Fruit fly (Drosophila melanogaster) whole organism, embryonic: ENCODE measurements around the gene Mms19.

Experiments
- Adf1 ChIP-seq: fragments of 200-800 bp; sonication (Bioruptor generic); IDR thresholded peaks from 2 replicates; pipeline ENCODE4 v1.3.6; 2022; ENCODE audit warnings: missing biosample characterization, missing genetic modification characterization
- Bteb2 ChIP-seq: fragments of 200-800 bp; sonication (Bioruptor generic); optimal IDR thresholded peaks from 2 replicates; lab custom pipeline; 2016; ENCODE audit warnings: missing biosample characterization, missing genetic modification characterization
- CG10147 ChIP-seq: fragments of 200-800 bp; sonication (Bioruptor generic); optimal IDR thresholded peaks from 2 replicates; lab custom pipeline; 2019; ENCODE audit warnings: missing biosample characterization, mild to moderate bottlenecking, missing genetic modification characterization, moderate library complexity
- CG10209 ChIP-seq: fragments of 200-800 bp; sonication (Bioruptor generic); optimal IDR thresholded peaks from 3 replicates; lab custom pipeline; 2017; ENCODE audit warnings: missing biosample characterization, mild to moderate bottlenecking, missing genetic modification characterization, missing genetic modification reagents
- CG1024 ChIP-seq: fragments of 200-800 bp; sonication (Bioruptor generic); IDR thresholded peaks from 2 replicates; pipeline ENCODE4 v1.3.6; 2022; ENCODE audit warnings: missing biosample characterization, missing genetic modification characterization
- CG10979 ChIP-seq: fragments of 200-800 bp; sonication (Bioruptor generic); optimal IDR thresholded peaks from 2 replicates; lab custom pipeline; 2018; ENCODE audit warnings: missing biosample characterization, mild to moderate bottlenecking, missing genetic modification characterization, moderate library complexity
- CG11247 ChIP-seq: fragments of 200-800 bp; sonication (Bioruptor generic); IDR thresholded peaks from 2 replicates; pipeline ENCODE4 v1.3.6; 2022; ENCODE audit warnings: missing biosample characterization, missing genetic modification characterization
- CG12155 ChIP-seq: fragments of 200-800 bp; sonication (Bioruptor generic); optimal IDR thresholded peaks from 3 replicates; lab custom pipeline; 2016; ENCODE audit warnings: missing biosample characterization, missing genetic modification characterization
- CG14667 ChIP-seq: fragments of 200-800 bp; sonication (Bioruptor generic); IDR thresholded peaks from 2 replicates; pipeline ENCODE4 v1.3.6; 2022; ENCODE audit warnings: missing biosample characterization, missing genetic modification characterization
- CG17385 ChIP-seq: fragments of 200-800 bp; sonication (Bioruptor generic); optimal IDR thresholded peaks from 3 replicates; lab custom pipeline; 2018; ENCODE audit warnings: missing biosample characterization, mild to moderate bottlenecking, missing genetic modification characterization
- CG2116 ChIP-seq: fragments of 200-800 bp; sonication (Bioruptor generic); optimal IDR thresholded peaks from 3 replicates; lab custom pipeline; 2018; ENCODE audit warnings: missing biosample characterization, mild to moderate bottlenecking, missing genetic modification characterization
- CG2199 ChIP-seq: fragments of 200-800 bp; sonication (Bioruptor generic); IDR thresholded peaks from 3 replicates; pipeline ENCODE4 v1.3.6; 2022; ENCODE audit warnings: missing biosample characterization, missing genetic modification characterization
- CG2678 ChIP-seq: fragments of 200-800 bp; sonication (Bioruptor generic); optimal IDR thresholded peaks from 3 replicates; lab custom pipeline; 2019; ENCODE audit warnings: missing biosample characterization, mild to moderate bottlenecking, missing genetic modification characterization, moderate library complexity
- CG2712 ChIP-seq: fragments of 200-800 bp; optimal IDR thresholded peaks from 3 replicates; lab custom pipeline; 2019; ENCODE audit warnings: missing biosample characterization, mild to moderate bottlenecking, missing genetic modification characterization, moderate library complexity
- CG3281 ChIP-seq: fragments of 200-800 bp; sonication (Bioruptor generic); optimal IDR thresholded peaks from 3 replicates; lab custom pipeline; 2017; ENCODE audit warnings: missing biosample characterization, mild to moderate bottlenecking, missing genetic modification characterization
- CG34224 ChIP-seq: fragments of 200-800 bp; sonication (Bioruptor generic); IDR thresholded peaks from 3 replicates; pipeline ENCODE4 v1.3.6; 2022; ENCODE audit warnings: missing biosample characterization, missing genetic modification characterization; ENCODE audit not compliant: partially characterized antibody
- CG3726 ChIP-seq: fragments of 200-800 bp; sonication (Bioruptor generic); IDR thresholded peaks from 3 replicates; pipeline ENCODE4, ENCODE4 v1.3.6; 2022; ENCODE audit warnings: missing biosample characterization, missing genetic modification characterization
- CG3838 ChIP-seq: fragments of 200-800 bp; sonication (Bioruptor generic); optimal IDR thresholded peaks from 3 replicates; lab custom pipeline; 2016; ENCODE audit warnings: missing biosample characterization, missing genetic modification characterization
- CG3995 ChIP-seq: fragments of 200-800 bp; sonication (Bioruptor generic); optimal IDR thresholded peaks from 3 replicates; lab custom pipeline; 2016; ENCODE audit warnings: missing biosample characterization, missing genetic modification characterization
- CG4854 ChIP-seq: fragments of 200-800 bp; sonication (Bioruptor generic); optimal IDR thresholded peaks from 2 replicates; lab custom pipeline; 2016; ENCODE audit warnings: missing biosample characterization, missing genetic modification characterization, inconsistent platforms
- CG5180 ChIP-seq: fragments of 200-800 bp; sonication (Bioruptor generic); optimal IDR thresholded peaks from 3 replicates; lab custom pipeline; 2017; ENCODE audit warnings: missing biosample characterization, missing genetic modification characterization, mild to moderate bottlenecking, moderate library complexity, missing genetic modification reagents
- CG6272 ChIP-seq: fragments of 200-800 bp; sonication (Bioruptor generic); IDR thresholded peaks from 2 replicates; pipeline ENCODE4 v1.3.6; 2022; ENCODE audit warnings: missing biosample characterization, missing genetic modification characterization
- CG6683 ChIP-seq: fragments of 200-800 bp; sonication (Bioruptor generic); optimal IDR thresholded peaks from 2 replicates; lab custom pipeline; 2017; ENCODE audit warnings: missing biosample characterization, mild to moderate bottlenecking, missing genetic modification characterization, missing genetic modification reagents
- CkIIα-i1 ChIP-seq: fragments of 200-800 bp; sonication (Bioruptor generic); IDR thresholded peaks from 2 replicates; pipeline ENCODE4 v1.3.6; 2022; ENCODE audit warnings: missing biosample characterization, missing genetic modification characterization
- CoRest ChIP-seq: fragments of 200-800 bp; sonication (Bioruptor generic); optimal IDR thresholded peaks from 3 replicates; lab custom pipeline; 2018; ENCODE audit warnings: missing biosample characterization, mild to moderate bottlenecking, missing genetic modification characterization, moderate library complexity
- Dek ChIP-seq: fragments of 200-800 bp; sonication (Bioruptor generic); optimal IDR thresholded peaks from 3 replicates; lab custom pipeline; 2019; ENCODE audit warnings: missing biosample characterization, mild to moderate bottlenecking, missing genetic modification characterization, moderate library complexity
- Med ChIP-seq: fragments of 200-800 bp; sonication (Bioruptor generic); peaks from one replicate; lab custom pipeline; 2016; ENCODE audit warnings: missing biosample characterization, missing genetic modification characterization, mild to moderate bottlenecking, inconsistent platforms, moderate library complexity
- Mes4 ChIP-seq: fragments of 200-800 bp; sonication (Bioruptor generic); optimal IDR thresholded peaks from 2 replicates; lab custom pipeline; 2016; ENCODE audit warnings: missing biosample characterization, missing genetic modification characterization
- ara ChIP-seq: fragments of 200-800 bp; sonication (Bioruptor generic); IDR thresholded peaks from 2 replicates; pipeline ENCODE4 v1.3.6; 2022; ENCODE audit warnings: missing biosample characterization, missing genetic modification characterization
- corto ChIP-seq: fragments of 200-800 bp; sonication (Bioruptor generic); optimal IDR thresholded peaks from 2 replicates; lab custom pipeline; 2016; ENCODE audit warnings: missing biosample characterization, mild to moderate bottlenecking, missing genetic modification characterization, moderate library complexity
- crp ChIP-seq, 2 experiments: fragments of 200-800 bp; sonication (Bioruptor generic); optimal IDR thresholded peaks; 2 replicates in 1 of 2; 3 replicates in 1 of 2; lab custom pipeline; 2017; ENCODE audit warnings: missing biosample characterization in 2 of 2, missing genetic modification characterization in 2 of 2, mild to moderate bottlenecking in 1 of 2, moderate library complexity in 1 of 2
- cwo ChIP-seq: fragments of 200-800 bp; sonication (Bioruptor generic); optimal IDR thresholded peaks from 3 replicates; lab custom pipeline; 2017; ENCODE audit warnings: missing biosample characterization, missing genetic modification characterization, mild to moderate bottlenecking, moderate library complexity, missing genetic modification reagents
- eyg ChIP-seq: fragments of 200-800 bp; sonication (Bioruptor generic); optimal IDR thresholded peaks from 3 replicates; lab custom pipeline; 2016; ENCODE audit warnings: missing biosample characterization, missing genetic modification characterization
- gce ChIP-seq: fragments of 200-800 bp; sonication (Bioruptor generic); IDR thresholded peaks from 3 replicates; pipeline ENCODE4 v1.3.6; 2022; ENCODE audit warnings: missing biosample characterization, missing genetic modification characterization
- hb ChIP-seq: fragments of 200-800 bp; sonication (Bioruptor generic); IDR thresholded peaks from 3 replicates; pipeline ENCODE4 v1.3.6; 2022; ENCODE audit warnings: missing biosample characterization, missing genetic modification characterization; ENCODE audit not compliant: partially characterized antibody
- knrl ChIP-seq: fragments of 200-800 bp; sonication (Bioruptor generic); IDR thresholded peaks from 3 replicates; pipeline ENCODE4 v1.3.6; 2022; ENCODE audit warnings: missing biosample characterization, missing genetic modification characterization; ENCODE audit not compliant: partially characterized antibody
- lab ChIP-seq: fragments of 200-800 bp; sonication (Bioruptor generic); optimal IDR thresholded peaks from 3 replicates; lab custom pipeline; 2017; ENCODE audit warnings: missing biosample characterization, missing genetic modification characterization, mild to moderate bottlenecking, moderate library complexity, missing genetic modification reagents
- org-1 ChIP-seq: fragments of 200-800 bp; sonication (Bioruptor generic); optimal IDR thresholded peaks from 2 replicates; lab custom pipeline; 2017; ENCODE audit warnings: missing biosample characterization, missing genetic modification characterization
- pan ChIP-seq, 4 experiments: fragments of >200 bp in 3 of 4; fragments of 200-800 bp in 1 of 4; sonication (Bioruptor generic) in 1 of 4; optimal IDR thresholded peaks in 3 of 4; IDR thresholded peaks in 1 of 4; 2 replicates each; pipeline versions ENCODE4 v1.3.6 to Lab custom; 2017 to 2022; ENCODE audit warnings: missing biosample characterization in 2 of 4, missing genetic modification characterization in 2 of 4, mixed read lengths in 1 of 4
- pho ChIP-seq: fragments of 200-800 bp; sonication (Bioruptor generic); optimal IDR thresholded peaks from 2 replicates; lab custom pipeline; 2016; ENCODE audit warnings: missing biosample characterization, missing genetic modification characterization
- phol ChIP-seq: fragments of 200-800 bp; sonication (Bioruptor generic); optimal IDR thresholded peaks from 3 replicates; lab custom pipeline; 2018; ENCODE audit warnings: missing biosample characterization, mild to moderate bottlenecking, missing genetic modification characterization, moderate library complexity
- rib ChIP-seq: fragments of 200-800 bp; sonication (Bioruptor generic); IDR thresholded peaks from 2 replicates; pipeline ENCODE4 v1.3.6; 2022; ENCODE audit warnings: missing biosample characterization, missing genetic modification characterization
- run ChIP-seq: fragments of 200-800 bp; sonication (Bioruptor generic); optimal IDR thresholded peaks from 3 replicates; lab custom pipeline; 2018; ENCODE audit warnings: missing biosample characterization, mild to moderate bottlenecking, missing genetic modification characterization
- salm ChIP-seq: fragments of 200-800 bp; sonication (Bioruptor generic); optimal IDR thresholded peaks from 2 replicates; lab custom pipeline; 2018; ENCODE audit warnings: missing biosample characterization, mild to moderate bottlenecking, missing genetic modification characterization
- sug ChIP-seq: fragments of 200-800 bp; optimal IDR thresholded peaks from 2 replicates; lab custom pipeline; 2019; ENCODE audit warnings: missing biosample characterization, mild to moderate bottlenecking, missing genetic modification characterization, moderate library complexity
- tgo ChIP-seq: fragments of 200-800 bp; sonication (Bioruptor generic); IDR thresholded peaks from 3 replicates; pipeline ENCODE4 v1.3.6; 2022; ENCODE audit warnings: missing biosample characterization, missing genetic modification characterization
- toy ChIP-seq: fragments of 200-800 bp; sonication (Bioruptor generic); IDR thresholded peaks from 2 replicates; pipeline ENCODE4 v1.3.6; 2022; ENCODE audit warnings: missing biosample characterization, missing genetic modification characterization
- trem ChIP-seq: fragments of 200-800 bp; optimal IDR thresholded peaks from 3 replicates; lab custom pipeline; 2019; ENCODE audit warnings: missing biosample characterization, mild to moderate bottlenecking, missing genetic modification characterization, moderate library complexity

Mms19 gene

dm6 chr3R:5283360-5283963 lies 51.1 kb downstream of the Mms19 start (continued):
- TF ChIP-seq CG4854 (GFP tag; lab: Kevin White, UChicago) (peak; percentile 91), CG3838 (GFP tag; lab: Kevin White, UChicago) (peak; percentile 55), CG14667 (GFP tag; lab: Robert Waterston, UW) (peak; percentile 66; the same call in 1 of the 2 replicates), cwo (GFP tag; lab: Kevin White, UChicago) (peak; percentile 90), CG5180 (peak; percentile 89), Adf1 (GFP tag; lab: Robert Waterston, UW) (peak; percentile 46), CG34224 (GFP tag; lab: Robert Waterston, UW) (no peak), CG10979 (tag; lab: Kevin White, UChicago) (peak; percentile 90), CG3281 (peak; percentile 95), knrl (no peak), CG2116 (GFP tag; lab: Kevin White, UChicago) (peak; percentile 58), CG1024 (GFP tag; lab: Robert Waterston, UW) (0 out of 2 replicates have a peak, but pooled peaks have one; percentile 33), CoRest (tag; lab: Kevin White, UChicago) (peak; percentile 94), hb (GFP tag; lab: Robert Waterston, UW) (no peak), CkIIα-i1 (no peak), pan (optimal IDR thresholded peaks at IDR 0.05; lab: Kevin White, UChicago) (no peak), pan (GFP tag; optimal IDR thresholded peaks at IDR 0.05 in 1 of 2, IDR thresholded peaks at IDR 0.05 in 1 of 2) (peak in 1 of 2 experiments; percentile 84), Bteb2 (GFP tag; lab: Kevin White, UChicago) (peak; percentile 91), pho (GFP tag; lab: Kevin White, UChicago) (peak; percentile 94), trem (tag; lab: Kevin White, UChicago) (peak; percentile 77), run (peak; percentile 90), CG6272 (peak; percentile 67), CG12155 (GFP tag; lab: Kevin White, UChicago) (peak; percentile 86), rib (peak; percentile 79), phol (peak; percentile 91), CG3995 (GFP tag; lab: Kevin White, UChicago) (peak; percentile 65), CG11247 (peak; percentile 81), tgo (peak; percentile 84), CG6683 (GFP tag; lab: Kevin White, UChicago) (peak; percentile 87), crp (GFP tag; optimal IDR thresholded peaks at IDR 0.05; lab: Kevin White, UChicago) (peak in 1 of 2 experiments; percentile 54), salm (tag; lab: Kevin White, UChicago) (peak; percentile 82), lab (GFP tag; lab: Kevin White, UChicago) (peak; percentile 96), Mes4 (GFP tag; lab: Kevin White, UChicago) (peak; percentile 82), CG2678 (tag; lab: Kevin White, UChicago) (peak; percentile 96), CG10147 (GFP tag; lab: Kevin White, UChicago) (peak; percentile 93), toy (GFP tag; lab: Robert Waterston, UW) (peak; percentile 75), Med (GFP tag; lab: Kevin White, UChicago) (peak; percentile 99), Dek (tag; lab: Kevin White, UChicago) (peak; percentile 90), ara (GFP tag; lab: Robert Waterston, UW) (peak; percentile 68), CG10209 (peak; percentile 91), CG17385 (GFP tag; lab: Kevin White, UChicago) (peak; percentile 86), sug (peak; percentile 91), CG2712 (tag; lab: Kevin White, UChicago) (peak; percentile 92), CG2199 (GFP tag; lab: Robert Waterston, UW) (peak; percentile 79; the same call in 2 of the 3 replicates), CG3726 (GFP tag; lab: Robert Waterston, UW) (peak; percentile 66; the same call in 1 of the 3 replicates), org-1 (GFP tag; lab: Kevin White, UChicago) (peak; percentile 94), corto (GFP tag; lab: Kevin White, UChicago) (peak; percentile 34), gce (0 out of 3 replicates have a peak, but pooled peaks have one; percentile 60), eyg (peak; percentile 88)
